Fruit fly (Drosophila melanogaster) whole organism, embryonic: Measurements from ENCODE around the gene Cka.
A peak's percentile ranks its signal among the peaks of the same experiment; 100 is the strongest.

ENCODE experiments used
- BtbVII ChIP-seq: fragments of 200-800 bp; sonication (Bioruptor generic); optimal IDR thresholded peaks from 3 replicates; lab custom pipeline; 2017; ENCODE audit warnings: missing biosample characterization, mild to moderate bottlenecking, missing genetic modification characterization
- CG11398 ChIP-seq: fragments of 200-800 bp; sonication (Bioruptor generic); optimal IDR thresholded peaks from 2 replicates; lab custom pipeline; 2016; ENCODE audit warnings: missing biosample characterization, missing genetic modification characterization
- CG12219 ChIP-seq: fragments of 200-800 bp; sonication (Bioruptor generic); optimal IDR thresholded peaks from 3 replicates; lab custom pipeline; 2018; ENCODE audit warnings: missing biosample characterization, mild to moderate bottlenecking, missing genetic modification characterization
- CG12942 ChIP-seq: fragments of 200-800 bp; sonication (Bioruptor generic); optimal IDR thresholded peaks from 3 replicates; lab custom pipeline; 2016; ENCODE audit warnings: missing biosample characterization, missing genetic modification characterization
- CG17568 ChIP-seq: fragments of 200-800 bp; sonication (Bioruptor generic); optimal IDR thresholded peaks from 2 replicates; lab custom pipeline; 2018; ENCODE audit warnings: missing biosample characterization, mild to moderate bottlenecking, missing genetic modification characterization, moderate library complexity
- CG2120 ChIP-seq: fragments of 200-800 bp; sonication (Bioruptor generic); optimal IDR thresholded peaks from 3 replicates; lab custom pipeline; 2016; ENCODE audit warnings: missing biosample characterization, missing genetic modification characterization
- CG2129 ChIP-seq: fragments of 200-800 bp; sonication (Bioruptor generic); IDR thresholded peaks from 2 replicates; pipeline ENCODE4 v1.3.6; 2022; ENCODE audit warnings: missing biosample characterization, missing genetic modification characterization; ENCODE audit not compliant: partially characterized antibody
- CG31388 ChIP-seq: fragments of 200-800 bp; sonication (Bioruptor generic); optimal IDR thresholded peaks from 2 replicates; lab custom pipeline; 2016; ENCODE audit warnings: missing biosample characterization, missing genetic modification characterization
- CG33557 ChIP-seq: fragments of 200-800 bp; sonication (Bioruptor generic); optimal IDR thresholded peaks from 2 replicates; lab custom pipeline; 2019; ENCODE audit warnings: missing biosample characterization, mild to moderate bottlenecking, missing genetic modification characterization, moderate library complexity
- CG43689 ChIP-seq: fragments of 200-800 bp; sonication (Bioruptor generic); IDR thresholded peaks from 2 replicates; pipeline ENCODE4 v1.3.6; 2022; ENCODE audit warnings: missing biosample characterization, missing genetic modification characterization
- CG4424 ChIP-seq: fragments of 200-800 bp; sonication (Bioruptor generic); optimal IDR thresholded peaks from 3 replicates; lab custom pipeline; 2016; ENCODE audit warnings: missing biosample characterization, missing genetic modification characterization
- CG7271 ChIP-seq: fragments of 200-800 bp; sonication (Bioruptor generic); optimal IDR thresholded peaks from 2 replicates; lab custom pipeline; 2018; ENCODE audit warnings: missing biosample characterization, mild to moderate bottlenecking, missing genetic modification characterization, moderate library complexity
- CG7745 ChIP-seq: fragments of 200-800 bp; sonication (Bioruptor generic); optimal IDR thresholded peaks from 2 replicates; lab custom pipeline; 2018; ENCODE audit warnings: missing biosample characterization, mild to moderate bottlenecking, missing genetic modification characterization, moderate library complexity
- CG7786 ChIP-seq: fragments of 200-800 bp; sonication (Bioruptor generic); optimal IDR thresholded peaks from 2 replicates; lab custom pipeline; 2016; ENCODE audit warnings: missing biosample characterization, missing genetic modification characterization
- CG7839 ChIP-seq: fragments of 200-800 bp; sonication (Bioruptor generic); optimal IDR thresholded peaks from 3 replicates; lab custom pipeline; 2018; ENCODE audit warnings: missing biosample characterization, mild to moderate bottlenecking, missing genetic modification characterization, moderate library complexity
- CG8290 ChIP-seq, 3 experiments: fragments of 200-800 bp; sonication (Bioruptor generic); optimal IDR thresholded peaks; 2 replicates each; lab custom pipeline; 2016 to 2019; ENCODE audit warnings: missing biosample characterization in 3 of 3, missing genetic modification characterization in 3 of 3, mild to moderate bottlenecking in 2 of 3, moderate library complexity in 1 of 3
- CrebB ChIP-seq: fragments of 200-800 bp; sonication (Bioruptor generic); optimal IDR thresholded peaks from 3 replicates; lab custom pipeline; 2018; ENCODE audit warnings: missing biosample characterization, mild to moderate bottlenecking, missing genetic modification characterization
- D19B ChIP-seq: fragments of 200-800 bp; sonication (Bioruptor generic); optimal IDR thresholded peaks from 2 replicates; lab custom pipeline; 2017; ENCODE audit warnings: missing biosample characterization, mild to moderate bottlenecking, missing genetic modification characterization
- Dbx ChIP-seq: fragments of 200-800 bp; sonication (Bioruptor generic); IDR thresholded peaks from 3 replicates; pipeline ENCODE4 v1.3.6; 2022; ENCODE audit warnings: missing biosample characterization, missing genetic modification characterization
- Dref ChIP-seq: fragments of 200-800 bp; sonication (Bioruptor generic); IDR thresholded peaks from 2 replicates; pipeline ENCODE4 v1.3.6; 2022; ENCODE audit warnings: missing biosample characterization, missing genetic modification characterization
- Drgx ChIP-seq: fragments of 200-800 bp; sonication (Bioruptor generic); IDR thresholded peaks from 2 replicates; pipeline ENCODE4 v1.3.6; 2022; ENCODE audit warnings: missing biosample characterization, missing genetic modification characterization
- Ets97D ChIP-seq: fragments of 200-800 bp; sonication (Bioruptor generic); optimal IDR thresholded peaks from 3 replicates; lab custom pipeline; 2016; ENCODE audit warnings: missing biosample characterization, missing genetic modification characterization
- HHEX ChIP-seq: fragments of 200-800 bp; sonication (Bioruptor generic); optimal IDR thresholded peaks from 3 replicates; lab custom pipeline; 2017; ENCODE audit warnings: missing biosample characterization, mild to moderate bottlenecking, missing genetic modification characterization, missing genetic modification reagents
- HLH4C ChIP-seq: fragments of 200-800 bp; sonication (Bioruptor generic); IDR thresholded peaks from 3 replicates; pipeline ENCODE4 v1.3.6; 2022; ENCODE audit warnings: missing biosample characterization, missing genetic modification characterization; ENCODE audit not compliant: partially characterized antibody
- Hsf ChIP-seq: fragments of 200-800 bp; sonication (Bioruptor generic); optimal IDR thresholded peaks from 3 replicates; lab custom pipeline; 2016; ENCODE audit warnings: missing biosample characterization, missing genetic modification characterization
- MBD-R2 ChIP-seq: fragments of 200-800 bp; sonication (Bioruptor generic); IDR thresholded peaks from 2 replicates; pipeline ENCODE4 v1.3.6; 2022; ENCODE audit warnings: missing biosample characterization, missing genetic modification characterization
- NK7.1 ChIP-seq: fragments of 200-800 bp; sonication (Bioruptor generic); optimal IDR thresholded peaks from 3 replicates; lab custom pipeline; 2016; ENCODE audit warnings: missing biosample characterization, missing genetic modification characterization
- Ptx1 ChIP-seq: fragments of 200-800 bp; sonication (Bioruptor generic); IDR thresholded peaks from 2 replicates; pipeline ENCODE4 v1.3.6; 2022; ENCODE audit warnings: missing biosample characterization, missing genetic modification characterization
- Scr ChIP-seq: fragments of 200-800 bp; sonication (Bioruptor generic); IDR thresholded peaks from 2 replicates; pipeline ENCODE4 v1.3.6; 2022; ENCODE audit warnings: missing biosample characterization, missing genetic modification characterization; ENCODE audit not compliant: partially characterized antibody
- Trl ChIP-seq, 3 experiments: fragments of >200 bp in 2 of 3; fragments of 200-800 bp in 1 of 3; sonication (Bioruptor generic) in 1 of 3; optimal IDR thresholded peaks; 2 replicates in 1 of 3; 3 replicates in 2 of 3; lab custom pipeline; 2016 to 2017; ENCODE audit warnings: missing biosample characterization in 1 of 3, missing genetic modification characterization in 1 of 3
- al ChIP-seq: fragments of 200-800 bp; sonication (Bioruptor generic); IDR thresholded peaks from 2 replicates; pipeline ENCODE4 v1.3.6; 2022; ENCODE audit warnings: missing biosample characterization, missing genetic modification characterization
- ash1 ChIP-seq: fragments of 200-800 bp; sonication (Bioruptor generic); optimal IDR thresholded peaks from 2 replicates; lab custom pipeline; 2018; ENCODE audit warnings: missing biosample characterization, mild to moderate bottlenecking, missing genetic modification characterization
- chm ChIP-seq: fragments of 200-800 bp; sonication (Bioruptor generic); IDR thresholded peaks from 2 replicates; pipeline ENCODE4 v1.3.6; 2022; ENCODE audit warnings: missing biosample characterization, missing genetic modification characterization
- emc ChIP-seq: fragments of 200-800 bp; sonication (Bioruptor generic); optimal IDR thresholded peaks from 2 replicates; lab custom pipeline; 2016; ENCODE audit warnings: missing biosample characterization, missing genetic modification characterization
- fru ChIP-seq: fragments of >200 bp; optimal IDR thresholded peaks from 2 replicates; lab custom pipeline; 2017
- inv ChIP-seq: fragments of 200-800 bp; sonication (Bioruptor generic); IDR thresholded peaks from 2 replicates; pipeline ENCODE4 v1.3.6; 2022; ENCODE audit warnings: missing biosample characterization, missing genetic modification characterization; ENCODE audit not compliant: partially characterized antibody
- kay ChIP-seq: fragments of 200-800 bp; sonication (Bioruptor generic); optimal IDR thresholded peaks from 2 replicates; lab custom pipeline; 2016; ENCODE audit warnings: missing biosample characterization, missing genetic modification characterization
- ken ChIP-seq: fragments of 200-800 bp; sonication (Bioruptor generic); IDR thresholded peaks from 3 replicates; pipeline ENCODE4 v1.3.6; 2022; ENCODE audit warnings: missing biosample characterization, missing genetic modification characterization
- nerfin-1 ChIP-seq: fragments of 200-800 bp; sonication (Bioruptor generic); optimal IDR thresholded peaks from 3 replicates; lab custom pipeline; 2019; ENCODE audit warnings: missing biosample characterization, mild to moderate bottlenecking, missing genetic modification characterization, moderate library complexity
- psq ChIP-seq: fragments of 200-800 bp; sonication (Bioruptor generic); optimal IDR thresholded peaks from 2 replicates; lab custom pipeline; 2017; ENCODE audit warnings: missing biosample characterization, missing genetic modification characterization
- ranshi ChIP-seq: fragments of 200-800 bp; sonication (Bioruptor generic); IDR thresholded peaks from 2 replicates; pipeline ENCODE4 v1.3.6; 2022; ENCODE audit warnings: missing biosample characterization, missing genetic modification characterization
- salm ChIP-seq: fragments of 200-800 bp; sonication (Bioruptor generic); optimal IDR thresholded peaks from 2 replicates; lab custom pipeline; 2018; ENCODE audit warnings: missing biosample characterization, mild to moderate bottlenecking, missing genetic modification characterization
- sens-2 ChIP-seq: fragments of 200-800 bp; sonication (Bioruptor generic); IDR thresholded peaks from 2 replicates; pipeline ENCODE4 v1.3.6; 2022; ENCODE audit warnings: missing biosample characterization, missing genetic modification characterization
- sisA ChIP-seq: fragments of 200-800 bp; sonication (Bioruptor generic); IDR thresholded peaks from 2 replicates; pipeline ENCODE4 v1.3.6; 2022; ENCODE audit warnings: missing biosample characterization, missing genetic modification characterization
- twi ChIP-seq: fragments of 200-800 bp; optimal IDR thresholded peaks from 2 replicates; lab custom pipeline; 2019; ENCODE audit warnings: missing biosample characterization, mild to moderate bottlenecking, missing genetic modification characterization, moderate library complexity
- usp ChIP-seq: fragments of >200 bp; optimal IDR thresholded peaks from 2 replicates; lab custom pipeline; 2017; ENCODE audit warnings: missing biosample characterization, missing genetic modification characterization
- vnd ChIP-seq: fragments of 200-800 bp; sonication (Bioruptor generic); IDR thresholded peaks from 3 replicates; pipeline ENCODE4 v1.3.6; 2022; ENCODE audit warnings: missing biosample characterization, missing genetic modification characterization; ENCODE audit not compliant: partially characterized antibody
- zfh2 ChIP-seq: fragments of 200-800 bp; sonication (Bioruptor generic); optimal IDR thresholded peaks from 2 replicates; lab custom pipeline; 2016; ENCODE audit warnings: missing biosample characterization, missing genetic modification characterization

The Cka gene

DNA sequence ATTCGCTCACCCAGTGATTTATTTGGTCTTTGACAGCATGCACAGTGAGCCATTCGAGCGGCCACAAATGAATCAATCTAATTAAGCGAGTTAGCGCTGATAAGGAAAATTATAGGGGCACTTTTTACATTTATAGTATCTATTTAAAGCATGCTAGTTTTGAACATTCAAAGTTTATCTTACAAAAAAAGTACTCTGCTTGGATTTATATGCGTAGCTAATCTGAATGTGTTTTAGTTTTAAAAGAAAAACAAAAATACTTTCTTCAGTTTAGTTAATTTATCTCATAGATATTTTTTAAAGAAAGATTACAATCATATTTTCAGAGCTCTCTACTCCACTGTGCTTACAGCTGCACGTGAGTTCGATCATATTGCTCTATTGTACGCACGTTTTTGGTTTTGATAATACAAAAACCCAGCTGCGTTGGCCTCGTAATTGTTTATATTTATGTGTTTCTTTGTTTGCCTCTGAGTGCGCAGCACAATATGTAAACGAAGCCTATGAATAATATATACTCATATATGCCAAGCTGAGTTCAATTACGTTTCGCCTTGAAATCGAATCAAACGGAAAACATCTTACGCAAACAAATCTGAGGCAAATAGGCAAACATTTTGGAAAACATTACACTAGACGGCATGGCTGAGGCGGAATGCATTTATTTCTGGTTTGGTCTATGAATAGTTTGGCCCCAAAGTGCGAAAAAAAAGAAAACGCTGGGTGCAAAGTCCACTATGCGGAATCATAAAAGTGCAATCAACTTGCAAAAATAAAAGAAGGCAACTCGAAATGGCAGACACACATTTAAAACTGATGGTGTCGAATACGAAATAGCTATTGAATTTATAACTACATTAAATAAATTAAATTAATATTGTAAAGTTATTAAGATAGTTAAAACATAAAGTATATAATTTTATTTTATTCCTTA lies 28.6 kb upstream of the Cka start (continued):
- peak; percentile 83 for TF ChIP-seq Hsf (GFP tag; lab: Kevin White, UChicago)
- peak; percentile 91 for TF ChIP-seq Ptx1 (GFP tag; lab: Robert Waterston, UW)
- TF ChIP-seq al (GFP tag; lab: Robert Waterston, UW), result peak; percentile 74; the same call in 1 of the 2 replicates
- TF ChIP-seq CG12219 (GFP tag; lab: Kevin White, UChicago), result peak; percentile 72
- TF ChIP-seq ranshi (GFP tag; lab: Robert Waterston, UW), result peak; percentile 76; the same call in 1 of the 2 replicates
- TF ChIP-seq CG4424 (GFP tag; lab: Kevin White, UChicago), result peak; percentile 93
- peak; percentile 59 for TF ChIP-seq sens-2 (GFP tag; lab: Robert Waterston, UW)
- TF ChIP-seq Dbx, result peak; percentile 76
- TF ChIP-seq CG7271, result no peak
- peak; percentile 57 for TF ChIP-seq CG31388
- TF ChIP-seq CrebB (tag; lab: Kevin White, UChicago), result peak; percentile 17
- TF ChIP-seq NK7.1 (GFP tag; lab: Kevin White, UChicago), result peak; percentile 65
- peak; percentile 40; the same call in 1 of the 2 replicates for TF ChIP-seq MBD-R2 (GFP tag; lab: Robert Waterston, UW)
- TF ChIP-seq twi (tag; lab: Kevin White, UChicago), result peak; percentile 70
- peak; percentile 46 for TF ChIP-seq CG11398
- peak; percentile 83 for TF ChIP-seq CG7786 (GFP tag; lab: Kevin White, UChicago)
- no peak for TF ChIP-seq Scr (GFP tag; lab: Robert Waterston, UW)
- no peak for TF ChIP-seq CG43689 (GFP tag; lab: Robert Waterston, UW)
- no peak for TF ChIP-seq Trl (optimal IDR thresholded peaks at IDR 0.05; lab: Kevin White, UChicago)
- TF ChIP-seq Trl (GFP tag; optimal IDR thresholded peaks at IDR 0.05; lab: Kevin White, UChicago), result peak; percentile 11
- TF ChIP-seq CG2120 (GFP tag; lab: Kevin White, UChicago), result peak; percentile 89
- TF ChIP-seq sisA (GFP tag; lab: Robert Waterston, UW), result peak; percentile 83
- no peak for TF ChIP-seq usp
- peak; percentile 55 for TF ChIP-seq emc (GFP tag; lab: Kevin White, UChicago)
- no peak for TF ChIP-seq CG2129 (GFP tag; lab: Robert Waterston, UW)
- peak; percentile 52 for TF ChIP-seq psq
- peak; percentile 89 for TF ChIP-seq HHEX (GFP tag; lab: Kevin White, UChicago)
- peak; percentile 91 for TF ChIP-seq Drgx (GFP tag; lab: Robert Waterston, UW)
- peak; percentile 74 for TF ChIP-seq kay (GFP tag; lab: Kevin White, UChicago)
- TF ChIP-seq fru, result no peak
- TF ChIP-seq CG8290 (GFP tag; optimal IDR thresholded peaks at IDR 0.05; lab: Kevin White, UChicago), result peak; percentile 37
- TF ChIP-seq CG8290 (tag; optimal IDR thresholded peaks at IDR 0.05; lab: Kevin White, UChicago), result peak in 1 of 2 experiments; percentile 67
- TF ChIP-seq ash1 (GFP tag; lab: Kevin White, UChicago), result no peak
- TF ChIP-seq Dref (GFP tag; lab: Robert Waterston, UW), result no peak
- TF ChIP-seq zfh2 (GFP tag; lab: Kevin White, UChicago), result peak; percentile 71
- TF ChIP-seq CG12942 (GFP tag; lab: Kevin White, UChicago), result peak; percentile 75
- no peak for TF ChIP-seq CG7745 (tag; lab: Kevin White, UChicago)
- no peak for TF ChIP-seq HLH4C
- TF ChIP-seq ken (GFP tag; lab: Robert Waterston, UW), result 0 out of 3 replicates have a peak, but pooled peaks have one; percentile 50
- TF ChIP-seq nerfin-1 (tag; lab: Kevin White, UChicago), result peak; percentile 85
- TF ChIP-seq BtbVII (GFP tag; lab: Kevin White, UChicago), result peak; percentile 91
- TF ChIP-seq Ets97D (GFP tag; lab: Kevin White, UChicago), result peak; percentile 36
- TF ChIP-seq chm (GFP tag; lab: Robert Waterston, UW), result peak; percentile 78; the same call in 1 of the 2 replicates
- peak; percentile 92 for TF ChIP-seq CG7839 (tag; lab: Kevin White, UChicago)
- TF ChIP-seq salm (tag; lab: Kevin White, UChicago), result peak; percentile 67
- TF ChIP-seq CG17568, result peak; percentile 79
- no peak; the same call in 1 of the 2 replicates for TF ChIP-seq inv
- TF ChIP-seq D19B, result peak; percentile 77
- peak; percentile 62 for TF ChIP-seq CG33557
- no peak for TF ChIP-seq vnd (GFP tag; lab: Robert Waterston, UW)
